Worm (Caenorhabditis elegans) whole organism, L4/young adult: Measurements from ENCODE around the gene fbxb-19.

ENCODE experiments used
- dao-5 ChIP-seq: sonication (generic microtip); optimal IDR thresholded peaks from 2 replicates; lab custom pipeline; 2016; ENCODE audit warnings: missing genotype, missing genetic modification characterization, moderate library complexity, missing compliant biosample characterization
- him-1 ChIP-seq: sonication (generic microtip); optimal IDR thresholded peaks from 2 replicates; lab custom pipeline; 2016; ENCODE audit warnings: missing genotype, missing genetic modification reagents, missing genetic modification characterization, missing compliant biosample characterization

- TF ChIP-seq him-1 (tag; lab: Kevin White, UChicago) (no peak), dao-5 (tag; lab: Kevin White, UChicago) (no peak)
These were observed 23.0 kb downstream of the fbxb-19 start, which contains the start of gene srlf-29 for ce11 chrII:1666025-1666424.
